Fruit fly (Drosophila melanogaster) whole organism, embryonic: ENCODE results near the gene Rbp6.

Experiments used
- Adf1 ChIP-seq: fragments of 200-800 bp; sonication (Bioruptor generic); IDR thresholded peaks from 2 replicates; pipeline ENCODE4 v1.3.6; 2022; ENCODE audit warnings: missing biosample characterization, missing genetic modification characterization
- Aef1 ChIP-seq: fragments of 200-800 bp; sonication (Bioruptor generic); IDR thresholded peaks from 3 replicates; pipeline ENCODE4 v1.3.6; 2022; ENCODE audit warnings: missing biosample characterization, missing genetic modification characterization
- BEAF-32 ChIP-seq: fragments of 200-800 bp; sonication (Bioruptor generic); optimal IDR thresholded peaks from 3 replicates; lab custom pipeline; 2017; ENCODE audit warnings: missing biosample characterization, missing genetic modification characterization, mild to moderate bottlenecking, moderate library complexity, missing genetic modification reagents
- CG10267 ChIP-seq: fragments of 200-800 bp; sonication (Bioruptor generic); optimal IDR thresholded peaks from 2 replicates; lab custom pipeline; 2018; ENCODE audit warnings: missing biosample characterization, mild to moderate bottlenecking, missing genetic modification characterization, moderate library complexity
- CG10321 ChIP-seq: fragments of 200-800 bp; sonication (Bioruptor generic); IDR thresholded peaks from 2 replicates; pipeline ENCODE4 v1.3.6; 2022; ENCODE audit warnings: missing biosample characterization, missing genetic modification characterization
- CG1233 ChIP-seq: fragments of 200-800 bp; sonication (Bioruptor generic); optimal IDR thresholded peaks from 4 replicates; lab custom pipeline; 2018; ENCODE audit warnings: missing biosample characterization, mild to moderate bottlenecking, missing genetic modification characterization
- CG12659 ChIP-seq: fragments of 200-800 bp; sonication (Bioruptor generic); optimal IDR thresholded peaks from 3 replicates; lab custom pipeline; 2017; ENCODE audit warnings: mild to moderate bottlenecking, missing biosample characterization, missing genetic modification reagents, missing genetic modification characterization
- CG13287 ChIP-seq: fragments of 200-800 bp; sonication (Bioruptor generic); IDR thresholded peaks from 2 replicates; pipeline ENCODE4 v1.3.6; 2022; ENCODE audit warnings: missing biosample characterization, missing genetic modification characterization; ENCODE audit not compliant: partially characterized antibody
- CG13296 ChIP-seq: fragments of 200-800 bp; sonication (Bioruptor generic); optimal IDR thresholded peaks from 3 replicates; lab custom pipeline; 2018; ENCODE audit warnings: missing biosample characterization, mild to moderate bottlenecking, missing genetic modification characterization
- CG15073 ChIP-seq: fragments of 200-800 bp; sonication (Bioruptor generic); optimal IDR thresholded peaks from 2 replicates; lab custom pipeline; 2016; ENCODE audit warnings: missing biosample characterization, missing genetic modification characterization
- CG15601 ChIP-seq: fragments of 200-800 bp; sonication (Bioruptor generic); optimal IDR thresholded peaks from 3 replicates; lab custom pipeline; 2019; ENCODE audit warnings: missing biosample characterization, mild to moderate bottlenecking, missing genetic modification characterization, moderate library complexity
- CG16863 ChIP-seq: fragments of 200-800 bp; sonication (Bioruptor generic); optimal IDR thresholded peaks from 3 replicates; lab custom pipeline; 2016; ENCODE audit warnings: missing biosample characterization, missing genetic modification characterization
- CG17186 ChIP-seq: fragments of 200-800 bp; sonication (Bioruptor generic); optimal IDR thresholded peaks from 3 replicates; lab custom pipeline; 2017; ENCODE audit warnings: missing biosample characterization, missing genetic modification reagents, missing genetic modification characterization
- CG2199 ChIP-seq: fragments of 200-800 bp; sonication (Bioruptor generic); IDR thresholded peaks from 3 replicates; pipeline ENCODE4 v1.3.6; 2022; ENCODE audit warnings: missing biosample characterization, missing genetic modification characterization
- CG4617 ChIP-seq: fragments of 200-800 bp; sonication (Bioruptor generic); optimal IDR thresholded peaks from 3 replicates; lab custom pipeline; 2016; ENCODE audit warnings: missing biosample characterization, missing genetic modification characterization, borderline replicate concordance
- CG7271 ChIP-seq: fragments of 200-800 bp; sonication (Bioruptor generic); optimal IDR thresholded peaks from 2 replicates; lab custom pipeline; 2018; ENCODE audit warnings: missing biosample characterization, mild to moderate bottlenecking, missing genetic modification characterization, moderate library complexity
- CG7556 ChIP-seq: fragments of 200-800 bp; sonication (Bioruptor generic); optimal IDR thresholded peaks from 2 replicates; lab custom pipeline; 2017; ENCODE audit warnings: missing biosample characterization, mild to moderate bottlenecking, missing genetic modification characterization
- CG8478 ChIP-seq: fragments of >200 bp; optimal IDR thresholded peaks from 2 replicates; lab custom pipeline; 2018
- Camta ChIP-seq: fragments of 200-800 bp; sonication (Bioruptor generic); optimal IDR thresholded peaks from 2 replicates; lab custom pipeline; 2016; ENCODE audit warnings: missing biosample characterization, missing genetic modification characterization
- CoRest ChIP-seq: fragments of 200-800 bp; sonication (Bioruptor generic); optimal IDR thresholded peaks from 3 replicates; lab custom pipeline; 2018; ENCODE audit warnings: missing biosample characterization, mild to moderate bottlenecking, missing genetic modification characterization, moderate library complexity
- Hr51 ChIP-seq, 2 experiments: fragments of 200-800 bp; sonication (Bioruptor generic); optimal IDR thresholded peaks; 2 replicates in 1 of 2; 3 replicates in 1 of 2; lab custom pipeline; 2016 to 2018; ENCODE audit warnings: missing biosample characterization in 2 of 2, missing genetic modification characterization in 2 of 2, mild to moderate bottlenecking in 1 of 2, moderate library complexity in 1 of 2
- Lhr ChIP-seq: fragments of 200-800 bp; sonication (Bioruptor generic); optimal IDR thresholded peaks from 3 replicates; lab custom pipeline; 2017; ENCODE audit warnings: mild to moderate bottlenecking, missing biosample characterization, missing genetic modification reagents, missing genetic modification characterization
- MESR4 ChIP-seq: fragments of 200-800 bp; sonication (Bioruptor generic); optimal IDR thresholded peaks from 2 replicates; lab custom pipeline; 2018; ENCODE audit warnings: missing biosample characterization, mild to moderate bottlenecking, missing genetic modification characterization, moderate library complexity
- Opbp ChIP-seq: fragments of 200-800 bp; sonication (Bioruptor generic); IDR thresholded peaks from 3 replicates; pipeline ENCODE4 v1.3.6; 2022; ENCODE audit warnings: missing biosample characterization, missing genetic modification characterization; ENCODE audit not compliant: partially characterized antibody
- Pdp1 ChIP-seq, 2 experiments: fragments of 200-800 bp; sonication (Bioruptor generic); optimal IDR thresholded peaks; 3 replicates each; lab custom pipeline; 2016; ENCODE audit warnings: missing biosample characterization in 2 of 2, missing genetic modification characterization in 2 of 2, mild to moderate bottlenecking in 1 of 2, moderate library complexity in 1 of 2
- Scr ChIP-seq: fragments of 200-800 bp; sonication (Bioruptor generic); IDR thresholded peaks from 2 replicates; pipeline ENCODE4 v1.3.6; 2022; ENCODE audit warnings: missing biosample characterization, missing genetic modification characterization; ENCODE audit not compliant: partially characterized antibody
- YL-1 ChIP-seq: fragments of 200-800 bp; sonication (Bioruptor generic); optimal IDR thresholded peaks from 3 replicates; lab custom pipeline; 2017; ENCODE audit warnings: missing biosample characterization, mild to moderate bottlenecking, missing genetic modification characterization
- abd-A ChIP-seq: fragments of 200-800 bp; sonication (Bioruptor generic); optimal IDR thresholded peaks from 3 replicates; lab custom pipeline; 2019; ENCODE audit warnings: missing biosample characterization, mild to moderate bottlenecking, missing genetic modification characterization, moderate library complexity
- al ChIP-seq: fragments of 200-800 bp; sonication (Bioruptor generic); IDR thresholded peaks from 2 replicates; pipeline ENCODE4 v1.3.6; 2022; ENCODE audit warnings: missing biosample characterization, missing genetic modification characterization
- bbx ChIP-seq: fragments of 200-800 bp; sonication (Bioruptor generic); IDR thresholded peaks from 2 replicates; pipeline ENCODE4 v1.3.6; 2022; ENCODE audit warnings: missing biosample characterization, missing genetic modification characterization; ENCODE audit not compliant: partially characterized antibody
- bcd ChIP-seq: fragments of 200-800 bp; sonication (Bioruptor generic); optimal IDR thresholded peaks from 2 replicates; lab custom pipeline; 2017; ENCODE audit warnings: missing biosample characterization, mild to moderate bottlenecking, missing genetic modification characterization
- bsh ChIP-seq, 2 experiments: fragments of 200-800 bp; sonication (Bioruptor generic); optimal IDR thresholded peaks; 2 replicates each; lab custom pipeline; 2017 to 2018; ENCODE audit warnings: mild to moderate bottlenecking in 2 of 2, missing biosample characterization in 2 of 2, missing genetic modification characterization in 2 of 2, moderate library complexity in 1 of 2
- chinmo ChIP-seq: fragments of 200-800 bp; sonication (Bioruptor generic); IDR thresholded peaks from 4 replicates; pipeline ENCODE4 v1.3.6; 2022; ENCODE audit warnings: missing biosample characterization, missing genetic modification characterization; ENCODE audit not compliant: partially characterized antibody
- croc ChIP-seq: fragments of 200-800 bp; sonication (Bioruptor generic); conservative IDR thresholded peaks from 3 replicates; pipeline ENCODE4 v1.3.6; 2022; ENCODE audit warnings: missing biosample characterization, missing genetic modification characterization
- gem ChIP-seq: fragments of 200-800 bp; sonication (Bioruptor generic); optimal IDR thresholded peaks from 2 replicates; lab custom pipeline; 2019; ENCODE audit warnings: missing biosample characterization, mild to moderate bottlenecking, missing genetic modification characterization, moderate library complexity
- hkb ChIP-seq, 2 experiments: fragments of 200-800 bp in 1 of 2; fragments of >200 bp in 1 of 2; sonication (Bioruptor generic) in 1 of 2; IDR thresholded peaks in 1 of 2; optimal IDR thresholded peaks in 1 of 2; 2 replicates each; pipeline versions ENCODE4 v1.3.6 to Lab custom; 2017 to 2022; ENCODE audit warnings: missing biosample characterization in 1 of 2, missing genetic modification characterization in 1 of 2
- pzg ChIP-seq: fragments of 200-800 bp; sonication (Bioruptor generic); optimal IDR thresholded peaks from 3 replicates; lab custom pipeline; 2018; ENCODE audit warnings: missing biosample characterization, mild to moderate bottlenecking, missing genetic modification characterization, moderate library complexity
- repo ChIP-seq: fragments of 200-800 bp; sonication (Bioruptor generic); optimal IDR thresholded peaks from 2 replicates; lab custom pipeline; 2016; ENCODE audit warnings: missing biosample characterization, missing genetic modification characterization
- salm ChIP-seq: fragments of 200-800 bp; sonication (Bioruptor generic); optimal IDR thresholded peaks from 2 replicates; lab custom pipeline; 2018; ENCODE audit warnings: missing biosample characterization, mild to moderate bottlenecking, missing genetic modification characterization
- sens ChIP-seq: fragments of 200-800 bp; sonication (Bioruptor generic); peaks from one replicate; lab custom pipeline; 2016; ENCODE audit warnings: missing biosample characterization, missing genetic modification characterization
- sim ChIP-seq: fragments of 200-800 bp; sonication (Bioruptor generic); IDR thresholded peaks from 2 replicates; pipeline ENCODE4 v1.3.6; 2022; ENCODE audit warnings: missing biosample characterization, missing genetic modification characterization
- slbo ChIP-seq: fragments of 200-800 bp; sonication (Bioruptor generic); IDR thresholded peaks from 2 replicates; pipeline ENCODE4 v1.3.6; 2022; ENCODE audit warnings: missing biosample characterization, missing genetic modification characterization
- trem ChIP-seq: fragments of 200-800 bp; optimal IDR thresholded peaks from 3 replicates; lab custom pipeline; 2019; ENCODE audit warnings: missing biosample characterization, mild to moderate bottlenecking, missing genetic modification characterization, moderate library complexity
- twi ChIP-seq: fragments of 200-800 bp; optimal IDR thresholded peaks from 2 replicates; lab custom pipeline; 2019; ENCODE audit warnings: missing biosample characterization, mild to moderate bottlenecking, missing genetic modification characterization, moderate library complexity
- unc-4 ChIP-seq: fragments of 200-800 bp; sonication (Bioruptor generic); IDR thresholded peaks from 2 replicates; pipeline ENCODE4 v1.3.6; 2022; ENCODE audit warnings: missing biosample characterization, missing genetic modification characterization; ENCODE audit not compliant: partially characterized antibody
- vvl ChIP-seq: fragments of 200-800 bp; sonication (Bioruptor generic); IDR thresholded peaks from 2 replicates; pipeline ENCODE4 v1.3.6; 2022; ENCODE audit warnings: missing biosample characterization, missing genetic modification characterization

Rbp6 gene

dm6 chr3L:17050661-17051452 lies 187.2 kb downstream of the Rbp6 start (continued):
- TF ChIP-seq unc-4 (GFP tag; lab: Robert Waterston, UW): peak; percentile 22; the same call in 1 of the 2 replicates
- no peak for TF ChIP-seq hkb (optimal IDR thresholded peaks at IDR 0.05; lab: Kevin White, UChicago)
- TF ChIP-seq hkb (GFP tag; IDR thresholded peaks at IDR 0.05; lab: Robert Waterston, UW): 0 out of 2 replicates have a peak, but pooled peaks have one; percentile 19
- peak in 1 of 2 experiments; percentile 10 for TF ChIP-seq bsh (GFP tag; optimal IDR thresholded peaks at IDR 0.05; lab: Kevin White, UChicago)
- 0 out of 2 replicates have a peak, but pooled peaks have one; percentile 5 for TF ChIP-seq slbo (GFP tag; lab: Robert Waterston, UW)
- TF ChIP-seq Pdp1 (GFP tag; optimal IDR thresholded peaks at IDR 0.05; lab: Kevin White, UChicago): peak in 1 of 2 experiments; percentile 40
- no peak for TF ChIP-seq salm
- peak; percentile 12 for TF ChIP-seq Lhr (GFP tag; lab: Kevin White, UChicago)
- peak; percentile 39; the same call in 1 of the 3 replicates for TF ChIP-seq Opbp (GFP tag; lab: Robert Waterston, UW)
- 0 out of 4 replicates have a peak, but pooled peaks have one; percentile 7 for TF ChIP-seq chinmo (GFP tag; lab: Robert Waterston, UW)
- TF ChIP-seq CG7271: peak; percentile 6
- TF ChIP-seq Aef1 (GFP tag; lab: Robert Waterston, UW): peak; percentile 87
- TF ChIP-seq bbx: peak; percentile 31; the same call in 1 of the 2 replicates
- TF ChIP-seq al: no peak
- TF ChIP-seq CG8478 (lab: Kevin White, UChicago): peak; percentile 32
- TF ChIP-seq MESR4 (GFP tag; lab: Kevin White, UChicago): peak; percentile 75
- no peak for TF ChIP-seq sim (GFP tag; lab: Robert Waterston, UW)
- TF ChIP-seq CG13287: peak; percentile 44
- TF ChIP-seq Camta (GFP tag; lab: Kevin White, UChicago): no peak
- TF ChIP-seq CG1233 (GFP tag; lab: Kevin White, UChicago): no peak
- peak; percentile 15 for TF ChIP-seq BEAF-32
- peak; percentile 10 for TF ChIP-seq gem
- TF ChIP-seq CG4617 (GFP tag; lab: Kevin White, UChicago): peak; percentile 70
- peak; percentile 42 for TF ChIP-seq CG12659 (GFP tag; lab: Kevin White, UChicago)
- TF ChIP-seq CG15601 (tag; lab: Kevin White, UChicago): peak; percentile 99
- TF ChIP-seq CG10321 (GFP tag; lab: Robert Waterston, UW): no peak
- peak; percentile 26 for TF ChIP-seq repo
- TF ChIP-seq Adf1: peak; percentile 70
- peak; percentile 97 for TF ChIP-seq CG17186 (GFP tag; lab: Kevin White, UChicago)
- TF ChIP-seq trem (tag; lab: Kevin White, UChicago): peak; percentile 28
- TF ChIP-seq CG16863 (GFP tag; lab: Kevin White, UChicago): no peak
- TF ChIP-seq YL-1 (GFP tag; lab: Kevin White, UChicago): peak; percentile 45
- 0 out of 2 replicates have a peak, but pooled peaks have one; percentile 16 for TF ChIP-seq Scr (GFP tag; lab: Robert Waterston, UW)
- TF ChIP-seq abd-A (tag; lab: Kevin White, UChicago): peak; percentile 20
- TF ChIP-seq CoRest (tag; lab: Kevin White, UChicago): peak; percentile 3
- no peak for TF ChIP-seq CG10267 (tag; lab: Kevin White, UChicago)
- TF ChIP-seq bcd: peak; percentile 13
- peak; percentile 44 for TF ChIP-seq sens (GFP tag; lab: Kevin White, UChicago)
- peak; percentile 7 for TF ChIP-seq CG13296
- no peak for TF ChIP-seq twi (tag; lab: Kevin White, UChicago)
- 0 out of 3 replicates have a peak, but pooled peaks have one; percentile 8 for TF ChIP-seq CG2199 (GFP tag; lab: Robert Waterston, UW)
- TF ChIP-seq Hr51 (GFP tag; optimal IDR thresholded peaks at IDR 0.05; lab: Kevin White, UChicago): no peak
- TF ChIP-seq croc (GFP tag; lab: Robert Waterston, UW): no peak
- no peak for TF ChIP-seq CG7556 (GFP tag; lab: Kevin White, UChicago)
- TF ChIP-seq pzg: peak; percentile 52
- TF ChIP-seq CG15073 (GFP tag; lab: Kevin White, UChicago): no peak
- TF ChIP-seq vvl: peak; percentile 30; the same call in 1 of the 2 replicates
